Worm (Caenorhabditis elegans): ENCODE data around the gene rpl-25.1.

rpl-25.1 gene

DNA sequence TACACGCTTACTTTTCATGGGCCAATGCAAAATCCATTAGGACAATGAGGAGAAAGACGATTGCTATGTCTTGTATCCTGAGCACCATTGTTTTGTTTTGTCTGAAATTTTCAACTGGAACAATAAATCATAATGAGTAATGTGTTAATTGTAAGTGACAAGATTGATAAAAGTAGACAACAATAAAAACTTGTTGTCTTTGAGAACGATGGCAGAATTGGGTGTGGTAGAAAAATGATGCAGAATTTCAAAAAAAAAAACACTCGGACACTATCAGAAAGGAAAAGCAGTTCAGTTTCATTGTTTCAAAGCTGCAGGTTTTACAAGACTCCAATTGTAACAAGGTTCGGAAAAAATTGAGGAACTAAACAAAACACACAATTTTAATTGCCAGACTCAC is 32.4 kb upstream of the rpl-25.1 start, which contains the start of gene K02G10.15:
Gene K02G10.15 (minus strand): TSS at position 101 of the 400 bp plus-strand sequence.
- TF ChIP-seq nhr-67 (tag; optimal IDR thresholded peaks at IDR 0.05) (no peak), egl-27 (tag; optimal IDR thresholded peaks at IDR 0.05) (no peak), elt-2 (tag; optimal IDR thresholded peaks at IDR 0.05) (no peak), ceh-9 (tag; optimal IDR thresholded peaks at IDR 0.05) (no peak), snpc-4 (tag; optimal IDR thresholded peaks at IDR 0.05) (no peak), ztf-4 (tag; optimal IDR thresholded peaks at IDR 0.05) (no peak), unc-39 (tag; optimal IDR thresholded peaks at IDR 0.05) (no peak), nhr-12 (tag; optimal IDR thresholded peaks at IDR 0.05) (no peak), ama-1 (optimal IDR thresholded peaks at IDR 0.05) (no peak), eor-1 (tag; optimal IDR thresholded peaks at IDR 0.05) (no peak), lsy-12 (tag; optimal IDR thresholded peaks at IDR 0.05) (no peak), egl-5 (tag; optimal IDR thresholded peaks at IDR 0.05) (no peak), hmg-11 (tag; optimal IDR thresholded peaks at IDR 0.05) (no peak), ceh-28 (tag; optimal IDR thresholded peaks at IDR 0.05) (no peak), ceh-82 (tag; optimal IDR thresholded peaks at IDR 0.05) (no peak), ZK546.5 (tag; optimal IDR thresholded peaks at IDR 0.05) (no peak), nhr-23 (tag; optimal IDR thresholded peaks at IDR 0.05) (no peak), fkh-2 (tag; optimal IDR thresholded peaks at IDR 0.05) (no peak), nhr-11 (tag; optimal IDR thresholded peaks at IDR 0.05) (no peak)

DNA sequence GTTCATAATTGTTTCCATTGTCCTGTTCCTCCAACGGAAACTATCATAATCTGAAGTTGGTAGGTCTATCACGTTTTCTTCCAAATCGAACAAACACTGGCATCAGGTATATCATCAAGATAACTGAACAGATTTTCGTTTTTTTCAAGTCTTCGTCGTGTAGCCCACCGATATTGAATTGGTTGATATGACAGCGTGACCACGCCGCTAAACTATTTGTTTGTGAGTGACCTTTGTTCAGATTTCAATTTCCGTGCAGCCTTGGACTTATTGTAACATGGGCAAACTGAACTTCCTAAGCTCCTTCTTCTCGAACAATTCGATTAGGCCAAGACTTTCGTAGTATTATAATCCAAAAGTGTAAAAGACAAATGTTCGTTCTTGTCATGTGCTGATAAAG is 29.4 kb upstream of the rpl-25.1 start:
- TF ChIP-seq elt-2 (tag; optimal IDR thresholded peaks at IDR 0.05) (no peak), nhr-25 (tag; optimal IDR thresholded peaks at IDR 0.05) (peak; percentile 60)

DNA sequence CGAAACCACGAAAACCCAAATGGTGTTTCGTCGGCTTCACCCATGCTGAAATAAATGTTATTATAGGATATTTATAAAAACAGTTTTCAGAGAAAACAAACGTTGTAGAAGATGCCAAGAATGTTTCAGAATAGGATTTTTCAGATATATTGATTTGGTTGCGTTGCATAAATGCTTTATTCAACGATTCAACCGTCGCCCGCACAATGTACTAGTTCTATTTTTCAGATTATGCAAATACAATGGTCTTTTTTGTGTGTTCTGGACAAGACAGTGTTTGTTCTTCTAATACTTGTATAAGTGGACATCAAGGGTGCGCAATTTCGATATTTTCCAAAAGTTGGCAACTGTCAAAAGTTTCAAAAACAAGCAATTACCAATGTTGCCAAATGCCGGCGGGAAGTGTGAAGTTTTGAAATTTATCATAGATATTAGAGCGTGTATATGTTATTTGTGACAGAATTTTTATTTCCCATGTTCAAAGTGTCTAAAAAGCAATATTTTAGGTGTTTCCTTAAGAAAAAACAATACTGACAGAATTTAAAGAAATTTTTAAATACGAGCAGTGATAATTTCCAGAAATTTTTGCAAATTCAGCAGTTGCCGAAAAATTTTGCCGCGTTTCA is 23.7 kb upstream of the rpl-25.1 start, which contains the start of gene K02G10.5:
Gene K02G10.5 (minus strand): TSS at position 51 of the 626 bp plus-strand sequence.
- TF ChIP-seq daf-12 (tag; optimal IDR thresholded peaks at IDR 0.05) (no peak), elt-1 (tag; optimal IDR thresholded peaks at IDR 0.05) (no peak)

DNA sequence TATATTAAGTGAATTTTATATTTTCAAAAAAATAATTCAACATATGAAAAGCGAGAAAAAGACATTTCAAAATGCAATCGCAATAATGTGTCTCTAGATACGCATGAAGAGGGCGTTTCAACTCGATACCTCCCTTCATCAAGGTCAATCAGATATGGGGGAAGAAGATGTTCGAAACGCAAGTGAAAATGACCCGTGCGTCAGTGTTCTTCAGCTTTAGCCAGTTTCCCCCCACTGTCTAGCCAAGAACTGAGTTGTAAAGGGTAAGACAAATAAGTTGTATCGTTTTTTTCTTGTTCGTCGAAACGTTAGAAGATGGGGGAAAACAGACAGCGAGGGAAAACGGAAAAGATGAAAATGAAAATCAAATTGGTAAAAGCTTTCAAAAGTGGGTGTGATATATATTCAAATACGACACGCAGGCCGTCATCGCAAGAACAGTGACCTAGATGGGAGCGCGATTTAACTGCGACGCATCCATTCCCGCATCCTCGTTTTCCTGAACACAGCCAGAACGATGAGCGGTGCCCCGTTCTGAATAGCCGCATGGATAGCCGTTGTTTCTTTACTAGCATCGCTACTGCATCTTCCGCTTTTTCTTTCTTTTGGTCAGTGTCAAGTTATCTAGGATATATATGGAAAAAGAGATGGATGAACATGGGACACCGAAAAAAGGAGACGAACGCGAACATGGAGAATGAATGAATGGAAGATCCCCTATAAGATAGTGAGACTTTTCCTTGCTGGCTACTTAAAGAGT is 20.2 kb upstream of the rpl-25.1 start:
- TF ChIP-seq nhr-43 (tag; optimal IDR thresholded peaks at IDR 0.05; ENCODE audit: poor library complexity, severe bottlenecking) (no peak), nhr-23 (tag; optimal IDR thresholded peaks at IDR 0.05) (peak; percentile 6), nhr-25 (tag; optimal IDR thresholded peaks at IDR 0.05) (peak; percentile 87)

DNA sequence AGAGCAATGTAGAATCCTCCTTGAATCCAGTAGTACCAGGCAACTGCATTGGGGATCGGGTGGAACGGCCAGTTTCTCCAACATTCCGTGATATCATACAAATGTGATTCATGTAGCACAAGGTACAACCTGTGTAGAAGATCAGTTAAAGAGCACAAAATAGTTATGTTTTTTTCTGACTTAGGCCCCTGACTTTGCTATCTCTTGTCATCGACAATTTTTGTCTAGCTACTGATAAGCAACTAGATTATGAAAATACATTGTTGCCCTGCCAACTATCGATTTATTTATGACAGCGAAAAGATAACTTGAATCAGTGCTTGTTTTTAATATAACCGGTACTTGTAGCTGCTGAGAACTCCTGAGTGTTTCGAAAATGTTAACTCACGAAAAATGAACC is 16.7 kb upstream of the rpl-25.1 start:
- TF ChIP-seq pqm-1 (tag; optimal IDR thresholded peaks at IDR 0.05), result peak; percentile 89
- TF ChIP-seq jun-1 (tag; optimal IDR thresholded peaks at IDR 0.05), result no peak
- TF ChIP-seq lsy-12 (tag; optimal IDR thresholded peaks at IDR 0.05), result no peak
- TF ChIP-seq ceh-28 (tag; optimal IDR thresholded peaks at IDR 0.05), result peak; percentile 50
- peak; percentile 87 for TF ChIP-seq elt-2 (tag; optimal IDR thresholded peaks at IDR 0.05)

DNA sequence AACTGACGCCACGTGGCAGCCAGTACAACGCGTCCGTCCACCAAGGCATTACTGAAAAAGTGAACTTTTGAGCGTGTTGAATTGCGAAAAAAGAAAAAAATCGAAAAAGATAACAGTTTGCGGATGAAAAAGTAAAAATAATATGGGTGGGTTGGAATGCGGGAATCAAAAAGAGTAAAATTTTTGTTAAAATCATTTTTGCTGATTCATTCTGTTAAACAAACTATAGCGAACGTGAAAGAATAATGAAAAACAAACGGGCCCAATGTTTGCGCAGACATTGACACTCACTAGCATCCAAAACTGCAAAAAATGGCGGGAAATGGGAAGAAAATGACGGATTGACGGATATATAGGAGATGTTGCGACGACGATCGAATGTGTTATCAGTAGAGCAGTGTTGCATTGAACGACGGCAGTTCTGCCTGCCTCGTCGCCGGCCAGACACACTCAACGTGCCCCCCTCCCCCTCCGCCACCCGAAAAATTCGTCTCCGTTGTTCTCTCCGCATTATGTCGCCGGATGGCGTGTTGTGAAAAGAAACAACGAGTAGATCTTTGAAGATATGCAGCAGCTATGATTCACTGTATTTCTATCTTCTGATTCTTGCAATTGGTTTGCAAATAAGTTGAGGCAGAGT is 15.4 kb upstream of the rpl-25.1 start, which contains the start of gene hyl-2:
Gene hyl-2 (minus strand): TSS at position 51 of the 640 bp plus-strand sequence.
- TF ChIP-seq snpc-4 (tag; optimal IDR thresholded peaks at IDR 0.05) (peak; percentile 27), lin-15B (tag; optimal IDR thresholded peaks at IDR 0.05) (peak; percentile 71), sea-2 (GFP tag; optimal IDR thresholded peaks at IDR 0.05) (no peak), ztf-11 (tag; optimal IDR thresholded peaks at IDR 0.05) (no peak), fkh-10 (GFP tag; optimal IDR thresholded peaks at IDR 0.05) (no peak), nhr-25 (tag; optimal IDR thresholded peaks at IDR 0.05) (peak; percentile 45), mml-1 (tag; optimal IDR thresholded peaks at IDR 0.05) (no peak), egl-5 (tag; optimal IDR thresholded peaks at IDR 0.05) (peak; percentile 39), nfya-1 (tag; optimal IDR thresholded peaks at IDR 0.05; ENCODE audit: insufficient read depth) (peak; percentile 70), nhr-77 (tag; optimal IDR thresholded peaks at IDR 0.05) (no peak), aly-2 (tag; optimal IDR thresholded peaks at IDR 0.05) (no peak), elt-1 (tag; optimal IDR thresholded peaks at IDR 0.05) (no peak), ZK546.5 (tag; optimal IDR thresholded peaks at IDR 0.05) (no peak), tbx-2 (tag; optimal IDR thresholded peaks at IDR 0.05) (no peak), lsy-12 (tag; optimal IDR thresholded peaks at IDR 0.05) (no peak), eor-1 (tag; optimal IDR thresholded peaks at IDR 0.05) (no peak), lin-39 (tag; optimal IDR thresholded peaks at IDR 0.05) (peak; percentile 84), unc-62 (GFP tag; optimal IDR thresholded peaks at IDR 0.05) (no peak), hmg-11 (tag; optimal IDR thresholded peaks at IDR 0.05) (peak; percentile 65), nhr-23 (tag; optimal IDR thresholded peaks at IDR 0.05) (peak; percentile 59), unc-39 (tag; optimal IDR thresholded peaks at IDR 0.05) (no peak), elt-3 (tag; optimal IDR thresholded peaks at IDR 0.05) (no peak)

Measured in whole organism, L3 larva.